Fruit fly (Drosophila melanogaster) ovary, adult (tissue): ENCODE measurements around the gene betaCOP.

ENCODE experiments used
- CG17801 ChIP-seq: fragments of 200-800 bp; optimal IDR thresholded peaks from 2 replicates; lab custom pipeline; 2019; ENCODE audit warnings: missing biosample characterization, mild to moderate bottlenecking, missing genetic modification characterization, moderate library complexity; ENCODE audit not compliant: partially characterized antibody

betaCOP gene

DNA sequence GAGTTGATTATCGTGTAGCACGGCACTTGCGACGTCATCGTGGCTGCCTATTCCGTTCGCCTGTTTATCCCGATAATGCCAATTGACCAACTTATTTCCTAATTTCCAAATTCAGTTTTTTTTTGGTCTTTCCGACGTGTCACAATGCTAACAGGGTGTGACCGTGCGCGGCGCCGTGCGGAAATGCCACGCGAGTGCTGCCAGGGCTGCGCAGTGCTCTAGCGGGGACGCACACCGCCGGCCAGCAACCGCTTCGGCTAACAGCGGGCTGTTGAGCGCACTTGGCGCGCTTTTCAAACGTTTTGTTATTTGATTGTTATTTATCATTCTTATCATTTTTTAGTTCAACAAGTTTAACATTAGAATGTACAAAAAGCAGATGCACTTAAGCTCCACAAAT is at the start of gene betaCOP:
Gene betaCOP (minus strand): TSS at position 187 of the 400 bp plus-strand sequence.
- no peak for TF ChIP-seq CG17801

DNA sequence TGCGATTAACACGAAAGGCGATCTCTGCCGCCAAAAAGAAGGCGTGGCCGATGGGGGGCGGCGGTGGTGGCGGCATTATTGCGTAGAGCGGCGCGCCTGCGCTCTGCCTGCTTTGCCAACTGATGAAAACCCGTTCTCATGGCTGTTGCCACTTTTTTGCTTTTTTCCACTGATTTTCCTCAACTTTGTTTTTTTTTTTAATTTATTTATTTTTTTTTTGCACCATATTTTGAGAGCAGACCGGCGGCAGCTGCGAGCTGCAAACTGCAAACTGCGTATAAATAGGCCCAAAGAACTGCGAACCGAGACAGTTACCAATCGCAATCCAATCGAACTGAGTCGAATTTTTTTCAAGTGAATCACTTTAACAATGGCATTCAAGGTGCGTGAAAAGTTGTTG is 37.1 kb upstream of the betaCOP start, which contains the start of gene CG42323:
Gene CG42323 (plus strand): TSS at position 302 of the 400 bp plus-strand sequence.
- no peak for TF ChIP-seq CG17801

dm6 chrX:18415115-18415514 is 30.1 kb upstream of the betaCOP start, which contains the start of gene CG15056:
CG15056 (plus strand) TSS chrX:18415415.
- TF ChIP-seq CG17801 = no peak

- no peak for TF ChIP-seq CG17801
These were observed 24.9 kb upstream of the betaCOP start, which contains the start of gene Nt5b for dm6 chrX:18409938-18410337. Nt5b (minus strand) TSS chrX:18410144.

DNA sequence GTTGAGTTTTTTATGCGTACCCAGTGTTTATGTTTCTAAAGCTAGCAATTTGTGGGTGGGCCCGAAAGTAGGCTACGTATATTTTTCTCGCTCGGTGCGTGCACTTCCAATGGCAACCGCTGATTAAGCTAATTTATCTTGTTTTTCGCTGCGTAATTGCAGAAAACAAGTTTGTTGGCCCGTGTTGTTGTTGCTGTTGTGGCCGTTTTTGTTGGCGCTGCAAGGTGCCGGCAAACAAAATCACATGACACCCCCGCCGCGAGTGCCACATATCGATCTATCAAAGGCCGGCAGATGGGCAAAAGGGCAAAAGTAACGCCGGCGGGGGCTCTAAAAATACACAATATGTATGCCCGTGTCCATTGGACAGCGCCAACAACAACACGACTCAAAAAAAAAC is 24.4 kb upstream of the betaCOP start:
- no peak for TF ChIP-seq CG17801

DNA sequence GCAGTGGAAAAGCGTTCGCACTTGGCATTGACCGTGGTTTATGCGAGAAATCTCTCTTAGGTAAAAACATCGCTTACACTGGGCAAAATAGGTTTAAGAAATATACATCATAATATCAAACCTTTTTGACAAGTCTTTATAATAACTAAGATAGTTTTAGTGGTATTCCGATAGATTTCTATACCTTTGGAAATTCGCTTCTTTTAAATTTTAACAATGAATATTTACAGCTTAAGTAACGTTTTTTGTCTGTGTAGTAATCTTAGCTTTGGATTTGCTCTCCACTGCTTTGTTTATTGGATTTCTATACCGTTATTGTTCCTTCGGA is 22.3 kb upstream of the betaCOP start:
- peak; percentile 47 for TF ChIP-seq CG17801

DNA sequence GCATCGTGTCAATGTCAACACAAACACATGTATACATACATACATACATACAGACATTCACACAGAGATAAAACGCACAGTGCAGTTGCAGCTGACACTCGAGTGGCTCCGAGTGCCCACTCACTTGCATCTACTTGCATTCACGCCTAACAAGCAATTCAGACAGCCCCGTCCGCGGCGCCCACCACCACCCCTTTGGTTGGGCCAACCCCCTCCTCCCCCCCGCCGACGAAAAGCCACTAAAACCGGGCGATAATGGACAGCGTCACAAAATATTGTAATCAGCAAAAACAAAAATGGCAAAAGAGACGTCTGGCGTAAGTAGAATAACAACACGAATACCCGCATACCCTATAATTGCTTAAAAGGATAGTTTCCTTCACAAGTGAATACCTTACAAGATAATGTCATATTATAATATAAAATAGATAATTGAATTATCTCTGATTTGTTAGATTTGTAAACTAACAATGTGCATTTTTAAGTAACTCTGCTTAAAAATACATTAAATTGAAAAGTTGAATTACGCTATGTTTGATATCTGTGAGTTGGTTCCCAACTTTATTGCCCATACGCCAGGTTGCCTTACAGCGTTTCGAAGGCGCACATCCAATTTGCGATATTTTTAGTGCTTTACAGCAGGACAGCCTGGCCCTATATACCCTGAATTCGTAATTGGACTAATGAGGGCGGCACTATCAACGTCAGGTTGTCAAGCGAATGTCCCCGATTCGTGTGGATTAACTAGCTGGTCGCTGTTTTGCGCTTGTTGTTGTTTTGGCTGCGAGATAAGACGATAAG is 21.8 kb upstream of the betaCOP start:
- TF ChIP-seq CG17801 = no peak

dm6 chrX:18405567-18406059 is 20.6 kb upstream of the betaCOP start:
- TF ChIP-seq CG17801 = no peak

DNA sequence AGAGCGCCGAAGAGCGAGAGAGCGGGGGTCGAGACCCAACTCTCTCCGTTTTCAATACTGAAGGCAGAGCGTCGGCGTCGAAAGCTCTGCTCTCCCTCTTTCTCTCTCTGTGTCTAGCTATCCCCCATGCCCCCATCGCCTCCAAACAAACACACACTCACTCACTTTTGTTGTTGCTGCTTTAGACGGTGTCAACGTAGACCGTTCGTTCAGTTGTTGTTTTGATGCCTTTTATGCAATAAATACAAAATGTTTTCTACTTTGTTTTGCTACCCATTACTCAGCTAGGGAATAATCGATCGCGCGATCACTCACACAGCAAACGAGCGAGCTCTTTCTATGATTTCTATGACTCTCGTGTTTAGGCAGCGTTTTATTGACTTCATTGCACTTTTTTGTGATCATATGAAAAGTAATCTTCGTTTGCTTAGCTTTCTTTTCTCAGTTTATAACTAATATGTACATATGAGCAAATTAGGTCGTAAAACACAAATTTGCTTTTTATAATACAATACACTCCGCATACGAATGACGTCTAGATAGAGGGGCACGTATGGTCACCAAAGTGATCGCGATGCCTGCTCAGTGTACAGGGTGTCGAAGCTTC is 19.7 kb upstream of the betaCOP start:
- no peak for TF ChIP-seq CG17801

- no peak for TF ChIP-seq CG17801
These were observed 19.1 kb upstream of the betaCOP start for dm6 chrX:18404150-18404631.

DNA sequence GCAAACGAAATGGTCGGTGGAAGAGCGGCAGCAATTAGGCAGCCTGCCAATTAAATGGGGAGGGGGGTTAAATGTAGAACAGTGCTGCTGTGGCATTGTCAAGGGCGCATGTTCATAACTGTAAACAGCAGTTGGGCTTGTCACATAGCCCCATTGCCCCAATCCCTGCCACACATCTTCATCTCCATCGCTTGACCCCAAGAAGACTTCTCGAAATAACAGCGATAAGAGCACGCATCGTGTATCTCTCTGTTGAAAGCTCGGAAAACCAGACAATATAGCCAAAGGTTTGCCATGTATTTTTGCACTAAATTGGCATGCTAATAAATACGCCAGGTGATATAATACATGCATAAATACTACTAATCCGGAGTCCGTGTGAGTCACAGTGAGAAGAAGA is 17.5 kb upstream of the betaCOP start:
- no peak for TF ChIP-seq CG17801

DNA sequence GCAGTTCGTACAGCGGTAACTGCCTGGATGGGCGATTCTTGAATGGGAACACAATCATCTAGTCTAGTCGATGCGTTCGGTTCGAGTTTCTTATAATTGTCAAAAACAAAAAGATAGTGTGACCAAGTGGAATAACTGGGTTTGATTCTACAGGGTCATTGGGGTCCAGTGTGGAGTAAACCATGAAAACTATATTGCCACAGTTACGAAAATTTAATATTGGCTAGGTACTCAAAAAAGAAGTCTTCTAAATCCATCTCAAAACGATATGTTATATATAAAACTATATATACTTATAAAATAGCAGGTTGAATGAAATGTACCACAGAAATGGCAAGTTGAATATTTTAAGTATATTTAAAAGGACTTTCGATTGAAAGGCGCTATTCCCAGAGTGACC is 14.9 kb upstream of the betaCOP start, which contains the start of gene CG34328:
Gene CG34328 (minus strand): TSS at position 101 of the 400 bp plus-strand sequence.
- no peak for TF ChIP-seq CG17801

DNA sequence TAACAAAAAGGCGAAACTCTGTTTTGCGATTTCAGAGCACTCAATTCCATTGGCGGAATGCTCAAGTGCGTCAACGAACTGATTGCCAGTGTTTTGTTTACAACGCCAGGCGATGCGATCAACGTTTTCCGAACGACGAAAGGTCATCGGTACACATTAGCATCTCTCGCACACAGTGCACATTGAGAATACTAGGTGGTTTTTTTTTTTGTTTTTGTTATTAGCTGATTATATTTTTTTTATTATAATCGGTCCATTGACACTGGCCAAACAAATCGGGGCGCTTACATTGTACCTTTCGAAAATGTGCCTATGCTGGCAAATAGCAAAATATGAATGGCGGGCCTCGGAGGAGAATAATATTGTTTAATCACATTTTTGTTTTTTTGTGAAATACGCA is 10.1 kb upstream of the betaCOP start:
- TF ChIP-seq CG17801 = no peak

DNA sequence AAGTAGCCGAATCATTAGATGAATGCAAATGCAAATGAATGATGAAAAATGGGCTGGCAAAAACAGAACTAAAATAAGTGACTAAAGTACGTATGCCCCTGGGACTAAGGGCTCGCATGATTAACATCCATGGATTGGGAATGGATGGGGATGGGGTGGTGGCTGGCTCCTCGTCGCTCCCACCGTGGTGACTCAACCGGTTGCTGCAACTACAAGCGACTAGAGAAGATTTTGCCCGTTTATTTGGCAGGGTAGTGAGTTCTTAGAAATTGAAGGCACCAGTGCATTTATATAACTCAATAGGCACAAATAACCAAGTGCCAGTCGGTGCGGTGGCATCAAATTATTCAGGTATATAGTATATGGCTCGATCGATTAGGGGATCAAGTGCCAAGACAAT is 1.7 kb upstream of the betaCOP start, which contains the start of gene Tsf1:
Gene Tsf1 (plus strand): TSS at position 301 of the 400 bp plus-strand sequence.
- TF ChIP-seq CG17801 = no peak

DNA sequence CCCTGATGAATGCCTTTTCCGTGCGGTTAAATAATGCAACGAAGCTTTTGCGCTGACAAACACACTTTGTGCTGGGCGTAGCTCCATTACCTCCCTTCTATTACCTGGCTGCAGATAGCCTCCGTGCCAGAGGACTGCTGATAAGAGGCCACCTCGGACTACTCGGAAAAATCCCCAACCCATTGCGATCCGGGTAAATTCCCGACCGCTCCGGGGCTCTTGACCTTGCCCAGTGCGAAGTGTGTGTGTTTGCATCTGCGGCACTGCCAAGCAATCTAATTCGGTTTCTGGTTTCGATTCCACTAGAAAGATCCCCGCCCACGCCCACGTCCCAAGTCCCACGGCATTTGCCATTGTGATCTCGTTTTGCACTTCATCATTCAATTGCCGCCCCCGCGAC is 759 bp upstream of the betaCOP start:
- no peak for TF ChIP-seq CG17801

DNA sequence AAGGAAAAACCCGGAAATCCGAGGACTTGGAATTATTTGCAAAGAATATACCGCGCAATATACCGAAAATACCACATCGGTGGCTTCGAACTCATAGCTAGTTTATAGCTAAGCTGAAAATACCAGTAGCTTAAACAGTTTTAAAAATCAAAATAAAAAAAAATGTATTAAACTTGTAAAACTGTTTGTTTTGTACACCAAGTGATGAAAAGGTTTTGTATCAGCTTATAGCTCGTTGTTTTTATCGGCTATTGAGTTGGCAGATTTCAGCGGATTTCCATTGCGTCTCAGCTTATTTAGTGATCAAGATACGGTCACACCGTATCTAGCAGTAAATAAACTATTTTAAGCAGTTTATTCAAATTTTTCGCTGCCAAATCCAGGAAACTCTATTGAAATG is 5.3 kb downstream of the betaCOP start, which contains the start of the genes por and CG6179:
Gene por (minus strand): TSS at position 64 of the 400 bp plus-strand sequence.
Gene CG6179 (plus strand): TSS at position 292 of the 400 bp plus-strand sequence.
- no peak for TF ChIP-seq CG17801

DNA sequence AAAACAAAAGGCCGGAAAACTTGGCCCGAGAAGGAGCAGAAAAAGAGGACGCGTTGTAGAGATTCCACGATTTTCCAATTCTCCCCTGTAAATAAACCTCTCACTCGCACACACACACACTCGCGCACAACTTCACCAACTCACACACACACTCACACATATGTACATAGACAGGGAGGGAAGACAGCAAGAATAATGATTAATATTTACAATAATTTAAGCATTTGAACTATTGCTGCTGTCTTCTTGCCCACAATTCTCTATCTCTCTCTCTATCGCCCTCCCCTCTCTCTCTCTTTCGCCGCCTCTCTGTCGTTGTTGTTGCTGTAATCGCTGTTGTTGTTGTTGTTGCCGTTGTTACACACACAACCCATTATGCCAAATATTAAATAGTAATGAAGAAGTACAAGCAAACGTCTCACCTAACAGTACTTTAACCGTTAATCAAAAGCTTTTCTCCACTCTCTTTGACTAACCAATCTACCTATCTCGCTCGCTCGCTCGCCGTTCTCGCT is 10.6 kb downstream of the betaCOP start:
- TF ChIP-seq CG17801 = no peak
